Worm (Caenorhabditis elegans) whole organism, L4 larva: ENCODE data around the gene npp-5.

Experiments used
- F37D6.2 ChIP-seq: sonication (generic microtip); optimal IDR thresholded peaks from 2 replicates; lab custom pipeline; 2016; ENCODE audit warnings: mild to moderate bottlenecking, missing genetic modification characterization, missing compliant biosample characterization
- R02D3.7 ChIP-seq: fragments of 150-350 bp; sonication (generic microtip); optimal IDR thresholded peaks from 3 replicates; lab custom pipeline; 2014; ENCODE audit warnings: missing biosample characterization, missing genetic modification characterization
- Y75B8A.6 ChIP-seq: fragments of 200-800 bp; sonication (Bioruptor generic); IDR thresholded peaks from 2 replicates; pipeline ENCODE4 v1.3.6; 2022; ENCODE audit warnings: missing genetic modification reagents, missing genetic modification characterization, missing compliant biosample characterization
- aha-1 ChIP-seq: fragments of 150-350 bp; peaks from one replicate; lab custom pipeline; 2014; ENCODE audit warnings: missing biosample characterization, missing genetic modification characterization
- aly-2 ChIP-seq: sonication (generic microtip); optimal IDR thresholded peaks from 2 replicates; lab custom pipeline; 2018; ENCODE audit warnings: missing biosample characterization, missing genetic modification characterization
- ama-1 ChIP-seq: fragments of 150-350 bp; optimal IDR thresholded peaks from 2 replicates; lab custom pipeline; 2014; ENCODE audit warnings: inconsistent platforms, mixed read lengths
- ceh-20 ChIP-seq: fragments of 200-800 bp; sonication (Bioruptor generic); IDR thresholded peaks from 2 replicates; pipeline ENCODE4 v1.3.6; 2022; ENCODE audit warnings: missing genetic modification reagents, missing genetic modification characterization, missing compliant biosample characterization
- ceh-44 ChIP-seq: fragments of 200-800 bp; sonication (Bioruptor generic); IDR thresholded peaks from 2 replicates; pipeline ENCODE4 v1.3.6; 2022; ENCODE audit warnings: missing genetic modification reagents, missing genetic modification characterization, missing compliant biosample characterization
- daf-12 ChIP-seq: fragments of 150-350 bp; optimal IDR thresholded peaks from 2 replicates; lab custom pipeline; 2014; ENCODE audit warnings: missing biosample characterization, missing genetic modification reagents, missing genetic modification characterization
- daf-16 ChIP-seq, 3 experiments: sonication (generic microtip); optimal IDR thresholded peaks; 2 replicates each; lab custom pipeline; 2016 to 2017; ENCODE audit warnings: missing genetic modification characterization in 3 of 3, missing genetic modification reagents in 3 of 3, mild to moderate bottlenecking in 2 of 3, missing compliant biosample characterization in 2 of 3, missing biosample characterization in 1 of 3, moderate library complexity in 1 of 3
- daf-8 ChIP-seq: fragments of 200-800 bp; sonication (Bioruptor generic); IDR thresholded peaks from 2 replicates; pipeline ENCODE4 v1.3.6; 2022; ENCODE audit warnings: missing genetic modification characterization, missing compliant biosample characterization
- dmd-6 ChIP-seq: fragments of 200-800 bp; sonication (Bioruptor generic); IDR thresholded peaks from 2 replicates; pipeline ENCODE4 v1.3.6; 2022; ENCODE audit warnings: missing genetic modification reagents, missing genetic modification characterization, missing compliant biosample characterization
- dmd-9 ChIP-seq: fragments of 200-800 bp; sonication (Bioruptor generic); IDR thresholded peaks from 2 replicates; pipeline ENCODE4 v1.3.6; 2022; ENCODE audit warnings: missing genetic modification reagents, missing genetic modification characterization, missing compliant biosample characterization
- dpl-1 ChIP-seq: fragments of 150-350 bp; optimal IDR thresholded peaks from 2 replicates; lab custom pipeline; 2014; ENCODE audit warnings: missing biosample characterization, missing genetic modification reagents, missing genetic modification characterization
- dve-1 ChIP-seq: sonication (generic microtip); optimal IDR thresholded peaks from 2 replicates; lab custom pipeline; 2017; ENCODE audit warnings: antibody characterized with exemption, mild to moderate bottlenecking, missing genetic modification characterization, missing compliant biosample characterization; ENCODE audit not compliant: insufficient read depth
- egl-27 ChIP-seq: sonication (generic microtip); optimal IDR thresholded peaks from 3 replicates; lab custom pipeline; 2017; ENCODE audit warnings: missing biosample characterization, missing genetic modification reagents, missing genetic modification characterization
- egl-43 ChIP-seq: fragments of 200-800 bp; sonication (Bioruptor generic); IDR thresholded peaks from 2 replicates; pipeline ENCODE4 v1.3.6; 2022; ENCODE audit warnings: missing genetic modification reagents, missing genetic modification characterization, missing compliant biosample characterization
- fkh-10 ChIP-seq: fragments of 150-350 bp; optimal IDR thresholded peaks from 2 replicates; lab custom pipeline; 2014; ENCODE audit warnings: missing biosample characterization, missing genetic modification reagents, missing genetic modification characterization
- fos-1 ChIP-seq: fragments of 150-350 bp; optimal IDR thresholded peaks from 2 replicates; lab custom pipeline; 2014; ENCODE audit warnings: missing biosample characterization, missing genetic modification characterization
- hif-1 ChIP-seq, 2 experiments: sonication (generic microtip); optimal IDR thresholded peaks; 2 replicates each; lab custom pipeline; 2016 to 2017; ENCODE audit warnings: missing compliant biosample characterization in 2 of 2, missing genetic modification characterization in 2 of 2, missing genetic modification reagents in 2 of 2, missing genotype in 2 of 2, mild to moderate bottlenecking in 1 of 2
- hmg-1.1 ChIP-seq: fragments of 200-800 bp; sonication (Bioruptor generic); IDR thresholded peaks from 2 replicates; pipeline ENCODE4 v1.3.6; 2022; ENCODE audit warnings: missing genetic modification reagents, missing genetic modification characterization, missing compliant biosample characterization
- lin-1 ChIP-seq: fragments of 200-800 bp; sonication (Bioruptor generic); IDR thresholded peaks from 2 replicates; pipeline ENCODE4 v1.3.6; 2022; ENCODE audit warnings: missing genetic modification reagents, missing genetic modification characterization, missing compliant biosample characterization
- lin-29 ChIP-seq: fragments of 200-800 bp; sonication (Bioruptor generic); IDR thresholded peaks from 2 replicates; pipeline ENCODE4 v1.3.6; 2022; ENCODE audit warnings: missing genetic modification reagents, missing genetic modification characterization, missing compliant biosample characterization
- lin-38 ChIP-seq: fragments of 200-800 bp; sonication (Bioruptor generic); IDR thresholded peaks from 2 replicates; pipeline ENCODE4 v1.3.6; 2022; ENCODE audit warnings: missing genetic modification reagents, missing genetic modification characterization, missing compliant biosample characterization
- lir-3 ChIP-seq: sonication (generic microtip); optimal IDR thresholded peaks from 2 replicates; lab custom pipeline; 2016; ENCODE audit warnings: mild to moderate bottlenecking, missing genetic modification characterization, missing compliant biosample characterization
- madf-9 ChIP-seq: fragments of 200-800 bp; sonication (Bioruptor generic); conservative IDR thresholded peaks from 2 replicates; pipeline ENCODE4 v1.3.6; 2022; ENCODE audit warnings: missing genetic modification reagents, missing genetic modification characterization, missing compliant biosample characterization
- mdl-1 ChIP-seq, 2 experiments: fragments of 150-350 bp in 1 of 2; sonication (generic microtip) in 1 of 2; optimal IDR thresholded peaks; 2 replicates each; lab custom pipeline; 2014 to 2017; ENCODE audit warnings: missing biosample characterization in 2 of 2, missing genetic modification characterization in 2 of 2
- mdt-29 ChIP-seq: fragments of 200-800 bp; sonication (Bioruptor generic); IDR thresholded peaks from 2 replicates; pipeline ENCODE4 v1.3.6; 2022; ENCODE audit warnings: missing genetic modification reagents, missing genetic modification characterization, missing compliant biosample characterization
- mxl-2 ChIP-seq: fragments of 200-800 bp; sonication (Bioruptor generic); conservative IDR thresholded peaks from 2 replicates; pipeline ENCODE4 v1.3.6; 2022; ENCODE audit warnings: missing genetic modification reagents, missing genetic modification characterization, missing compliant biosample characterization
- nhr-10 ChIP-seq: fragments of 150-350 bp; optimal IDR thresholded peaks from 2 replicates; lab custom pipeline; 2014; ENCODE audit warnings: missing biosample characterization, missing genetic modification characterization
- nhr-102 ChIP-seq: sonication (generic microtip); optimal IDR thresholded peaks from 2 replicates; lab custom pipeline; 2016; ENCODE audit warnings: mild to moderate bottlenecking, missing genetic modification characterization, moderate library complexity, missing compliant biosample characterization
- nhr-11 ChIP-seq: fragments of 150-350 bp; optimal IDR thresholded peaks from 2 replicates; lab custom pipeline; 2014; ENCODE audit warnings: missing biosample characterization, missing genetic modification characterization
- nhr-25 ChIP-seq: sonication (generic microtip); optimal IDR thresholded peaks from 2 replicates; lab custom pipeline; 2017; ENCODE audit warnings: missing genetic modification characterization, mild to moderate bottlenecking, missing compliant biosample characterization, antibody characterized with exemption, moderate library complexity, borderline replicate concordance; ENCODE audit not compliant: insufficient read depth
- nhr-28 ChIP-seq: fragments of 150-350 bp; optimal IDR thresholded peaks from 2 replicates; lab custom pipeline; 2014; ENCODE audit warnings: missing biosample characterization, missing genetic modification characterization
- nhr-41 ChIP-seq: fragments of 200-800 bp; sonication (Bioruptor generic); IDR thresholded peaks from 2 replicates; pipeline ENCODE4 v1.3.6; 2022; ENCODE audit warnings: missing genetic modification reagents, missing genetic modification characterization, missing compliant biosample characterization
- nhr-76 ChIP-seq: fragments of 150-350 bp; optimal IDR thresholded peaks from 2 replicates; lab custom pipeline; 2014; ENCODE audit warnings: missing biosample characterization, missing genetic modification characterization
- nhr-77 ChIP-seq: fragments of 150-350 bp; optimal IDR thresholded peaks from 2 replicates; lab custom pipeline; 2014; ENCODE audit warnings: missing biosample characterization, missing genetic modification characterization
- sdz-12 ChIP-seq: fragments of 200-800 bp; sonication (Bioruptor generic); optimal IDR thresholded peaks from 2 replicates; lab custom pipeline; 2018; ENCODE audit warnings: mild to moderate bottlenecking, missing genetic modification characterization, missing compliant biosample characterization
- skn-1 ChIP-seq: fragments of 150-350 bp; optimal IDR thresholded peaks from 2 replicates; lab custom pipeline; 2014; ENCODE audit warnings: missing biosample characterization, missing genetic modification characterization
- snpc-4 ChIP-seq: fragments of 150-350 bp; optimal IDR thresholded peaks from 2 replicates; lab custom pipeline; 2014; ENCODE audit warnings: missing biosample characterization, missing genetic modification characterization
- tra-1 ChIP-seq: fragments of 200-800 bp; sonication (Bioruptor generic); IDR thresholded peaks from 2 replicates; pipeline ENCODE4 v1.3.6; 2022; ENCODE audit warnings: missing genetic modification reagents, missing genetic modification characterization, missing compliant biosample characterization
- unc-130 ChIP-seq: sonication (generic microtip); optimal IDR thresholded peaks from 2 replicates; lab custom pipeline; 2016; ENCODE audit warnings: missing genetic modification reagents, missing genetic modification characterization, missing compliant biosample characterization
- unc-39 ChIP-seq: sonication (generic microtip); optimal IDR thresholded peaks from 2 replicates; lab custom pipeline; 2017; ENCODE audit warnings: missing biosample characterization, missing genetic modification characterization
- unc-62 ChIP-seq, 3 experiments: fragments of 150-350 bp in 1 of 3; sonication (generic microtip); optimal IDR thresholded peaks in 2 of 3; peaks in 1 of 3; 1 replicate in 1 of 3; 2 replicates in 2 of 3; lab custom pipeline; 2014 to 2017; ENCODE audit warnings: missing biosample characterization in 3 of 3, missing genetic modification characterization in 3 of 3, missing genetic modification reagents in 3 of 3, missing genotype in 1 of 3
- zfp-2 ChIP-seq: sonication (generic microtip); optimal IDR thresholded peaks from 2 replicates; lab custom pipeline; 2016; ENCODE audit warnings: mild to moderate bottlenecking, missing genetic modification characterization, missing compliant biosample characterization
- zfp-3 ChIP-seq: fragments of 200-800 bp; sonication (Bioruptor generic); conservative IDR thresholded peaks from 2 replicates; pipeline ENCODE4 v1.3.6; 2022; ENCODE audit warnings: missing genetic modification reagents, missing genetic modification characterization, missing compliant biosample characterization
- zip-11 ChIP-seq: fragments of 200-800 bp; sonication (Bioruptor generic); IDR thresholded peaks from 2 replicates; pipeline ENCODE4 v1.3.6; 2022; ENCODE audit warnings: missing genetic modification characterization, missing compliant biosample characterization
- ztf-11 ChIP-seq: fragments of 150-350 bp; optimal IDR thresholded peaks from 2 replicates; lab custom pipeline; 2014; ENCODE audit warnings: missing biosample characterization, missing genetic modification characterization

The npp-5 gene

DNA sequence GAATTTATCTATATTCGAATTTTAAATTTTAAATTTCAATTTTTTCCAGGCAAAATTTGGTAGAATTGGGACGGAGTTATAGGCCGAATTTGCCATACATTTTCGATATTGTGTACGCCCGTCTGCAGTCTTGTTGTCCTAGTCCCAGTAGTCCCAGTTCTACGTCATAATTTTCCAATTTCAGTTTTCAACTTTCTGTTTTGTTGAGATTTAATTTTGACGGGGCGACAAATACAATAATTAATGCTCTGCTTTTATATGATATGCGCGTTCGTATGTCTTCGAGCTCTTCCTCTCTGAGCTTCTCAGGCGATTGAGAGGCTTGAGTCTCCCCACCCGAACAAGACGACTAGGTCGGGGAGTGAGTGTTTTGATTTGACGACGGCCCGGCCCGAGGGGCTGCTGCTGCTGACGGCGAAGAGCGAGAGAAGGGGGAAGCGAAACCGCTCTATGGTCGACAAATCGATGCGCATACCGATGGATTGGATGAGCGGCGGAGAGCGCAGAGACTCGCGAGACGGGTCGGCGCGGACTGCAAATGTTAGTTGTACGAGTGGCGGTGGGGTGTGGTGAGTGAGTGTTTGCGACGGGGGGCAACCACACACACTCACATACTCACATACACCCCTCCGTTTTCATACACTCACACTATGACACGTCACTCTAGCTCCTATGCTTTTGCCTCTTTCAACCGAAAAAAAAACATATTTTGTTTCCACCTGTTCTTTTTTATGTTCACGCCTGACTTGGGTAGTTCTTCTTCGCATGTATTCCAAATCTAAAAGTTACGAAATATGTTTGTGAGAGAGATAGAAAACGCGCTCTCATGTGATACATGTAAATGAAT lies 35.3 kb upstream of the npp-5 start (continued):
- TF ChIP-seq nhr-76, result no peak
- peak; percentile 2 for TF ChIP-seq dpl-1 (GFP tag; lab: Kevin White, UChicago)
- no peak for TF ChIP-seq Y75B8A.6 (GFP tag; lab: Robert Waterston, UW)
- TF ChIP-seq daf-12 (tag; lab: Kevin White, UChicago), result no peak
- no peak for TF ChIP-seq egl-27 (tag; lab: Kevin White, UChicago)
- peak; percentile 87 for TF ChIP-seq ceh-20 (GFP tag; lab: Robert Waterston, UW)
- TF ChIP-seq sdz-12 (GFP tag; lab: Kevin White, UChicago), result no peak
- no peak for TF ChIP-seq zfp-2 (tag; lab: Kevin White, UChicago)
- TF ChIP-seq unc-130, result no peak
- peak in 1 of 2 experiments; percentile 20 for TF ChIP-seq daf-16 (GFP tag; optimal IDR thresholded peaks at IDR 0.05; lab: Kevin White, UChicago)
- peak; percentile 30 for TF ChIP-seq daf-16 (tag; optimal IDR thresholded peaks at IDR 0.05; lab: Kevin White, UChicago)
- TF ChIP-seq aly-2 (tag; lab: Kevin White, UChicago), result no peak
- no peak for TF ChIP-seq fos-1
- peak; percentile 37 for TF ChIP-seq nhr-10 (tag; lab: Kevin White, UChicago)
- peak; percentile 79 for TF ChIP-seq nhr-28 (tag; lab: Kevin White, UChicago)
- TF ChIP-seq ztf-11, result no peak
- peak; percentile 88 for TF ChIP-seq nhr-11 (tag; lab: Kevin White, UChicago)
- TF ChIP-seq ama-1 (lab: Kevin White, UChicago), result peak; percentile 77
- TF ChIP-seq lir-3 (tag; lab: Kevin White, UChicago), result no peak
- TF ChIP-seq R02D3.7 (tag; lab: Kevin White, UChicago), result no peak
- TF ChIP-seq unc-39 (tag; lab: Kevin White, UChicago), result no peak
- TF ChIP-seq lin-29 (GFP tag; lab: Robert Waterston, UW), result no peak
- TF ChIP-seq fkh-10 (GFP tag; lab: Kevin White, UChicago), result peak; percentile 36
- TF ChIP-seq mxl-2, result 0 out of 2 replicates have a peak, but pooled peaks have one; percentile 25
- TF ChIP-seq unc-62 (GFP tag; optimal IDR thresholded peaks at IDR 0.05 in 1 of 2; lab: Kevin White, UChicago), result no peak
- no peak for TF ChIP-seq unc-62 (tag; optimal IDR thresholded peaks at IDR 0.05; lab: Kevin White, UChicago)
- TF ChIP-seq dmd-9 (GFP tag; lab: Robert Waterston, UW), result no peak
- 0 out of 2 replicates have a peak, but pooled peaks have one; percentile 19 for TF ChIP-seq mdt-29 (GFP tag; lab: Robert Waterston, UW)
- TF ChIP-seq snpc-4, result no peak
- TF ChIP-seq dmd-6, result peak; percentile 80
- peak; percentile 60 for TF ChIP-seq lin-1 (GFP tag; lab: Robert Waterston, UW)
- peak; percentile 88 for TF ChIP-seq hmg-1.1 (GFP tag; lab: Robert Waterston, UW)
- TF ChIP-seq zip-11 (GFP tag; lab: Robert Waterston, UW), result no peak
- 0 out of 2 replicates have a peak, but pooled peaks have one; percentile 29 for TF ChIP-seq ceh-44
- peak; percentile 66 for TF ChIP-seq F37D6.2 (tag; lab: Kevin White, UChicago)
- TF ChIP-seq skn-1 (tag; lab: Kevin White, UChicago), result no peak
- peak; percentile 97 for TF ChIP-seq aha-1 (tag; lab: Kevin White, UChicago)
- TF ChIP-seq hif-1 (tag; optimal IDR thresholded peaks at IDR 0.05; lab: Kevin White, UChicago), result peak in 1 of 2 experiments; percentile 79
- peak; percentile 45 to 83 for TF ChIP-seq mdl-1 (tag; optimal IDR thresholded peaks at IDR 0.05; lab: Kevin White, UChicago)
- TF ChIP-seq madf-9 (GFP tag; lab: Robert Waterston, UW), result peak; percentile 60; the same call in 1 of the 2 replicates
- peak; percentile 57 for TF ChIP-seq dve-1 (tag; lab: Kevin White, UChicago)
- TF ChIP-seq nhr-102, result peak; percentile 20
- peak; percentile 49 for TF ChIP-seq nhr-77 (tag; lab: Kevin White, UChicago)
- peak; percentile 61; the same call in 1 of the 2 replicates for TF ChIP-seq tra-1 (GFP tag; lab: Robert Waterston, UW)
- TF ChIP-seq lin-38, result peak; percentile 59
- TF ChIP-seq nhr-25 (tag; lab: Kevin White, UChicago), result peak; percentile 67
- TF ChIP-seq zfp-3 (GFP tag; lab: Robert Waterston, UW), result 0 out of 2 replicates have a peak, but pooled peaks have one; percentile 31
- TF ChIP-seq nhr-41 (GFP tag; lab: Robert Waterston, UW), result no peak
- TF ChIP-seq daf-8 (GFP tag; lab: Robert Waterston, UW), result no peak
- peak; percentile 90 for TF ChIP-seq egl-43 (GFP tag; lab: Robert Waterston, UW)
